Worm (Caenorhabditis elegans) whole organism, early embryonic: Measurements from ENCODE around the gene ZK354.7.

ENCODE experiments used
- ceh-13 ChIP-seq: fragments of 200-800 bp; sonication (Bioruptor generic); optimal IDR thresholded peaks from 2 replicates; lab custom pipeline; 2018; ENCODE audit warnings: mild to moderate bottlenecking, missing genetic modification characterization, missing compliant biosample characterization
- hmbx-1 ChIP-seq: sonication (generic microtip); optimal IDR thresholded peaks from 2 replicates; lab custom pipeline; 2016; ENCODE audit warnings: mild to moderate bottlenecking, missing genetic modification characterization, missing compliant biosample characterization

ce11 chrIV:5334518-5334917 is 31.6 kb upstream of the ZK354.7 start:
- TF ChIP-seq hmbx-1 (tag; lab: Kevin White, UChicago), result no peak
- no peak for TF ChIP-seq ceh-13 (GFP tag; lab: Kevin White, UChicago)
